Worm (Caenorhabditis elegans) whole organism, L4/young adult: Measurements from ENCODE around the gene rnp-3.

ENCODE experiments used
- W03F9.2 ChIP-seq: fragments of 150-350 bp; optimal IDR thresholded peaks from 2 replicates; lab custom pipeline; 2014; ENCODE audit warnings: missing biosample characterization, missing genetic modification characterization
- dao-5 ChIP-seq: sonication (generic microtip); optimal IDR thresholded peaks from 2 replicates; lab custom pipeline; 2016; ENCODE audit warnings: missing genotype, missing genetic modification characterization, moderate library complexity, missing compliant biosample characterization
- him-1 ChIP-seq: sonication (generic microtip); optimal IDR thresholded peaks from 2 replicates; lab custom pipeline; 2016; ENCODE audit warnings: missing genotype, missing genetic modification reagents, missing genetic modification characterization, missing compliant biosample characterization

DNA sequence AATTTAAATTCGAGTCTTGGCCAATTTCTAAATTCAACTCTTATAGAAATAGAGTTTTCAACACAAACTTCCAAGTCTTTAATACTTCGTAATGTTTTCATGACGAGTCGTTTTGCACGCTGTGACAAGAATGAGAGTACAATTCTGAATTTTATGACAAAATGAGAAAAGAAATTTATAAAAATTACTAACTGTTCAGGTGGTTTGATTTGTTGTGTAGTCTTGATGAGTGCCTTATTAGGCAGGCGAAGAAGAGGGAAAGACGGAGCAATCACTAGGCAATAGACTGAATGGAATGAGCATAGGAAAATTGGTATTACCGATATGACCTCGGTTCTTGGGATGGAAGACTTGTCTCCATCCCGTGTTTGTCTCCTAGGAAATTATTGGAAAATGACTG is 46.1 kb downstream of the rnp-3 start, which contains the start of gene F30B5.11:
- no peak for TF ChIP-seq him-1
- TF ChIP-seq dao-5 = no peak
- TF ChIP-seq W03F9.2 (tag; lab: Kevin White, UChicago) = no peak
